Worm (Caenorhabditis elegans): ENCODE measurements around the gene txt-9.

ce11 chrII:5049865-5050342 is 35.7 kb upstream of the txt-9 start, which contains the start of gene F33G12.6:
- TF ChIP-seq nhr-12 (tag; optimal IDR thresholded peaks at IDR 0.05) = no peak
- TF ChIP-seq pha-4 (tag; optimal IDR thresholded peaks at IDR 0.05) = no peak
- TF ChIP-seq elt-3 (tag; optimal IDR thresholded peaks at IDR 0.05) = no peak
- no peak for TF ChIP-seq mep-1 (tag; optimal IDR thresholded peaks at IDR 0.05)
- no peak for TF ChIP-seq nhr-76 (tag; optimal IDR thresholded peaks at IDR 0.05)

Measured in whole organism, mixed stage, embryonic.